Worm (Caenorhabditis elegans) whole organism, L2 larva: ENCODE measurements around the gene srlf-15.
A peak's percentile ranks its signal among the peaks of the same experiment; 100 is the strongest.

Source experiments
- C34F6.9 ChIP-seq: fragments of 150-350 bp; optimal IDR thresholded peaks from 2 replicates; lab custom pipeline; 2014; ENCODE audit warnings: missing biosample characterization, missing genetic modification characterization
- ZK546.5 ChIP-seq: sonication (generic microtip); optimal IDR thresholded peaks from 2 replicates; lab custom pipeline; 2017; ENCODE audit warnings: missing biosample characterization, missing genetic modification characterization
- alr-1 ChIP-seq: fragments of 150-350 bp; optimal IDR thresholded peaks from 2 replicates; lab custom pipeline; 2014; ENCODE audit warnings: missing biosample characterization, missing genetic modification characterization
- ama-1 ChIP-seq: fragments of 150-350 bp; optimal IDR thresholded peaks from 2 replicates; lab custom pipeline; 2018; ENCODE audit warnings: inconsistent platforms
- ceh-16 ChIP-seq: fragments of 150-350 bp; optimal IDR thresholded peaks from 2 replicates; lab custom pipeline; 2014; ENCODE audit warnings: missing biosample characterization, missing genetic modification characterization
- fos-1 ChIP-seq: fragments of 150-350 bp; optimal IDR thresholded peaks from 2 replicates; lab custom pipeline; 2014; ENCODE audit warnings: missing biosample characterization, missing genetic modification characterization
- lin-39 ChIP-seq: fragments of 150-350 bp; optimal IDR thresholded peaks from 2 replicates; lab custom pipeline; 2014; ENCODE audit warnings: missing biosample characterization, missing genetic modification reagents, missing genetic modification characterization
- nhr-11 ChIP-seq: fragments of 150-350 bp; optimal IDR thresholded peaks from 2 replicates; lab custom pipeline; 2014; ENCODE audit warnings: missing biosample characterization, missing genetic modification characterization
- nhr-12 ChIP-seq: fragments of 150-350 bp; optimal IDR thresholded peaks from 2 replicates; lab custom pipeline; 2014; ENCODE audit warnings: missing biosample characterization, missing genetic modification characterization
- nhr-23 ChIP-seq: fragments of 150-350 bp; optimal IDR thresholded peaks from 2 replicates; lab custom pipeline; 2014; ENCODE audit warnings: missing biosample characterization, missing genetic modification reagents, missing genetic modification characterization
- nhr-77 ChIP-seq: fragments of 150-350 bp; optimal IDR thresholded peaks from 2 replicates; lab custom pipeline; 2014; ENCODE audit warnings: missing biosample characterization, missing genetic modification characterization
- snpc-4 ChIP-seq: fragments of 150-350 bp; optimal IDR thresholded peaks from 2 replicates; lab custom pipeline; 2014; ENCODE audit warnings: missing biosample characterization, missing genetic modification characterization
- unc-39 ChIP-seq: fragments of 150-350 bp; optimal IDR thresholded peaks from 2 replicates; lab custom pipeline; 2014; ENCODE audit warnings: missing biosample characterization, missing genetic modification characterization
- unc-62 ChIP-seq: fragments of 150-350 bp; optimal IDR thresholded peaks from 2 replicates; lab custom pipeline; 2014; ENCODE audit warnings: missing biosample characterization, missing genetic modification reagents, missing genetic modification characterization

ce11 chrII:11043546-11044192 is 7.8 kb downstream of the srlf-15 start:
- TF ChIP-seq fos-1 (tag; lab: Kevin White, UChicago): no peak
- TF ChIP-seq nhr-23: no peak
- no peak for TF ChIP-seq ZK546.5 (tag; lab: Kevin White, UChicago)
- no peak for TF ChIP-seq nhr-77 (tag; lab: Kevin White, UChicago)
- TF ChIP-seq alr-1 (tag; lab: Kevin White, UChicago): no peak
- no peak for TF ChIP-seq nhr-11 (tag; lab: Kevin White, UChicago)
- no peak for TF ChIP-seq nhr-12 (tag; lab: Kevin White, UChicago)
- peak; percentile 33 for TF ChIP-seq ceh-16 (tag; lab: Kevin White, UChicago)
- no peak for TF ChIP-seq lin-39 (tag; lab: Kevin White, UChicago)
- no peak for TF ChIP-seq C34F6.9 (tag; lab: Kevin White, UChicago)
- no peak for TF ChIP-seq ama-1
- no peak for TF ChIP-seq snpc-4 (tag; lab: Kevin White, UChicago)
- TF ChIP-seq unc-62 (GFP tag; lab: Kevin White, UChicago): no peak
- TF ChIP-seq unc-39: no peak
